Fruit fly (Drosophila melanogaster) whole organism, prepupa: ENCODE measurements around the gene CG14545.
A peak's percentile ranks its signal among the peaks of the same experiment; 100 is the strongest.

Experiments
- CG10669 ChIP-seq: fragments of 200-800 bp; sonication (Bioruptor generic); optimal IDR thresholded peaks from 3 replicates; lab custom pipeline; 2018; ENCODE audit warnings: missing biosample characterization, mild to moderate bottlenecking, missing genetic modification characterization, moderate library complexity
- CG11294 ChIP-seq: fragments of 200-800 bp; sonication (Bioruptor generic); IDR thresholded peaks from 2 replicates; pipeline ENCODE4 v1.3.6; 2022; ENCODE audit warnings: missing biosample characterization, missing genetic modification characterization
- CG11902 ChIP-seq: fragments of 200-800 bp; sonication (Bioruptor generic); optimal IDR thresholded peaks from 3 replicates; lab custom pipeline; 2016; ENCODE audit warnings: missing biosample characterization, missing genetic modification characterization
- CG15336 ChIP-seq: fragments of 200-800 bp; sonication (Bioruptor generic); IDR thresholded peaks from 2 replicates; pipeline ENCODE4 v1.3.6; 2022; ENCODE audit warnings: missing biosample characterization, missing genetic modification characterization
- CG1621 ChIP-seq: fragments of 200-800 bp; sonication (Bioruptor generic); optimal IDR thresholded peaks from 3 replicates; lab custom pipeline; 2018; ENCODE audit warnings: missing biosample characterization, mild to moderate bottlenecking, missing genetic modification characterization
- CG3032 ChIP-seq: fragments of 200-800 bp; optimal IDR thresholded peaks from 2 replicates; lab custom pipeline; 2019; ENCODE audit warnings: missing biosample characterization, mild to moderate bottlenecking, missing genetic modification characterization, moderate library complexity
- CG32006 ChIP-seq: fragments of 200-800 bp; sonication (Bioruptor generic); optimal IDR thresholded peaks from 3 replicates; lab custom pipeline; 2017; ENCODE audit warnings: missing biosample characterization, mild to moderate bottlenecking, missing genetic modification characterization
- CG34406 ChIP-seq: fragments of 200-800 bp; sonication (Bioruptor generic); optimal IDR thresholded peaks from 3 replicates; lab custom pipeline; 2016; ENCODE audit warnings: missing biosample characterization, missing genetic modification characterization
- CG4318 ChIP-seq: fragments of 200-800 bp; sonication (Bioruptor generic); optimal IDR thresholded peaks from 3 replicates; lab custom pipeline; 2017; ENCODE audit warnings: missing biosample characterization, mild to moderate bottlenecking, missing genetic modification characterization
- CG6276 ChIP-seq: fragments of 200-800 bp; sonication (Bioruptor generic); optimal IDR thresholded peaks from 2 replicates; lab custom pipeline; 2017; ENCODE audit warnings: missing biosample characterization, mild to moderate bottlenecking, missing genetic modification characterization
- CG6792 ChIP-seq: fragments of 200-800 bp; sonication (Bioruptor generic); optimal IDR thresholded peaks from 3 replicates; lab custom pipeline; 2016; ENCODE audit warnings: missing biosample characterization, missing genetic modification characterization
- CG6808 ChIP-seq: fragments of 200-800 bp; sonication (Bioruptor generic); optimal IDR thresholded peaks from 3 replicates; lab custom pipeline; 2017; ENCODE audit warnings: missing biosample characterization, missing genetic modification characterization, mild to moderate bottlenecking, moderate library complexity, missing genetic modification reagents
- CG7368 ChIP-seq: fragments of 200-800 bp; sonication (Bioruptor generic); optimal IDR thresholded peaks from 3 replicates; lab custom pipeline; 2016; ENCODE audit warnings: missing biosample characterization, missing genetic modification characterization
- CG8119 ChIP-seq: fragments of 200-800 bp; sonication (Bioruptor generic); IDR thresholded peaks from 3 replicates; pipeline ENCODE4 v1.3.6; 2022; ENCODE audit warnings: missing biosample characterization, missing genetic modification characterization
- CG8319 ChIP-seq: fragments of 200-800 bp; sonication (Bioruptor generic); optimal IDR thresholded peaks from 3 replicates; lab custom pipeline; 2016; ENCODE audit warnings: missing biosample characterization, missing genetic modification characterization
- CG9139 ChIP-seq: fragments of 200-800 bp; sonication (Bioruptor generic); optimal IDR thresholded peaks from 3 replicates; lab custom pipeline; 2017; ENCODE audit warnings: missing biosample characterization, mild to moderate bottlenecking, missing genetic modification characterization
- Eip75B ChIP-seq: fragments of 200-800 bp; sonication (Bioruptor generic); optimal IDR thresholded peaks from 3 replicates; lab custom pipeline; 2016; ENCODE audit warnings: missing biosample characterization, missing genetic modification characterization
- Eip78C ChIP-seq: fragments of 200-800 bp; sonication (Bioruptor generic); peaks from one replicate; lab custom pipeline; 2016; ENCODE audit warnings: missing biosample characterization, missing genetic modification characterization
- Eip93F ChIP-seq: fragments of 200-800 bp; sonication (Bioruptor generic); optimal IDR thresholded peaks from 2 replicates; lab custom pipeline; 2016; ENCODE audit warnings: missing biosample characterization, mild to moderate bottlenecking, missing genetic modification characterization
- Ets96B ChIP-seq: fragments of 200-800 bp; optimal IDR thresholded peaks from 2 replicates; lab custom pipeline; 2019; ENCODE audit warnings: missing biosample characterization, mild to moderate bottlenecking, missing genetic modification characterization, moderate library complexity
- Gug ChIP-seq: fragments of 200-800 bp; sonication (Bioruptor generic); IDR thresholded peaks from 2 replicates; pipeline ENCODE4 v1.3.6; 2022; ENCODE audit warnings: missing biosample characterization, missing genetic modification characterization
- Hr38 ChIP-seq: sonication (Bioruptor generic); optimal IDR thresholded peaks from 2 replicates; lab custom pipeline; 2016; ENCODE audit warnings: missing biosample characterization, missing genetic modification characterization
- Hr4 ChIP-seq: fragments of 200-800 bp; sonication (Bioruptor generic); optimal IDR thresholded peaks from 3 replicates; lab custom pipeline; 2016; ENCODE audit warnings: missing biosample characterization, missing genetic modification characterization
- Lpt ChIP-seq: fragments of 200-800 bp; sonication (Bioruptor generic); optimal IDR thresholded peaks from 3 replicates; lab custom pipeline; 2016; ENCODE audit warnings: missing biosample characterization, missing genetic modification characterization
- Smox ChIP-seq: fragments of 200-800 bp; sonication (Bioruptor generic); optimal IDR thresholded peaks from 3 replicates; lab custom pipeline; 2016; ENCODE audit warnings: missing biosample characterization, missing genetic modification characterization
- Sox102F ChIP-seq: fragments of 200-800 bp; sonication (Bioruptor generic); optimal IDR thresholded peaks from 2 replicates; lab custom pipeline; 2016; ENCODE audit warnings: missing biosample characterization, mild to moderate bottlenecking, missing genetic modification characterization
- Sox14 ChIP-seq: fragments of 200-800 bp; sonication (Bioruptor generic); optimal IDR thresholded peaks from 3 replicates; lab custom pipeline; 2016; ENCODE audit warnings: missing biosample characterization, missing genetic modification characterization
- Sox15 ChIP-seq: fragments of 200-800 bp; sonication (Bioruptor generic); optimal IDR thresholded peaks from 3 replicates; lab custom pipeline; 2016; ENCODE audit warnings: missing biosample characterization, missing genetic modification characterization
- achi ChIP-seq: fragments of 200-800 bp; sonication (Bioruptor generic); optimal IDR thresholded peaks from 3 replicates; lab custom pipeline; 2016; ENCODE audit warnings: missing biosample characterization, missing genetic modification characterization
- acj6 ChIP-seq: fragments of 200-800 bp; sonication (Bioruptor generic); optimal IDR thresholded peaks from 3 replicates; lab custom pipeline; 2016; ENCODE audit warnings: missing biosample characterization, missing genetic modification characterization
- cyc ChIP-seq: fragments of 200-800 bp; sonication (Bioruptor generic); optimal IDR thresholded peaks from 3 replicates; lab custom pipeline; 2016; ENCODE audit warnings: missing biosample characterization, missing genetic modification characterization
- fd59A ChIP-seq: fragments of 200-800 bp; sonication (Bioruptor generic); optimal IDR thresholded peaks from 2 replicates; lab custom pipeline; 2017; ENCODE audit warnings: missing biosample characterization, mild to moderate bottlenecking, missing genetic modification characterization, missing genetic modification reagents
- fd85E ChIP-seq: fragments of 200-800 bp; sonication (Bioruptor generic); optimal IDR thresholded peaks from 3 replicates; lab custom pipeline; 2016; ENCODE audit warnings: missing biosample characterization, missing genetic modification characterization
- pdm3 ChIP-seq: fragments of 200-800 bp; sonication (Bioruptor generic); optimal IDR thresholded peaks from 3 replicates; lab custom pipeline; 2016; ENCODE audit warnings: missing biosample characterization, missing genetic modification characterization
- salr ChIP-seq, 2 experiments: fragments of 200-800 bp; sonication (Bioruptor generic); optimal IDR thresholded peaks; 3 replicates each; lab custom pipeline; 2016 to 2018; ENCODE audit warnings: missing biosample characterization in 2 of 2, missing genetic modification characterization in 2 of 2, mild to moderate bottlenecking in 1 of 2
- spab ChIP-seq: fragments of 200-800 bp; sonication (Bioruptor generic); optimal IDR thresholded peaks from 2 replicates; lab custom pipeline; 2017; ENCODE audit warnings: missing biosample characterization, mild to moderate bottlenecking, missing genetic modification characterization, missing genetic modification reagents
- ss ChIP-seq, 2 experiments: fragments of 200-800 bp; sonication (Bioruptor generic); optimal IDR thresholded peaks; 2 replicates in 1 of 2; 3 replicates in 1 of 2; lab custom pipeline; 2017 to 2018; ENCODE audit warnings: mild to moderate bottlenecking in 2 of 2, missing biosample characterization in 2 of 2, missing genetic modification characterization in 2 of 2, moderate library complexity in 1 of 2
- svp ChIP-seq: fragments of 200-800 bp; sonication (Bioruptor generic); peaks from one replicate; lab custom pipeline; 2016; ENCODE audit warnings: missing biosample characterization, missing genetic modification characterization
- topi ChIP-seq: fragments of 200-800 bp; sonication (Bioruptor generic); optimal IDR thresholded peaks from 3 replicates; lab custom pipeline; 2016; ENCODE audit warnings: missing biosample characterization, missing genetic modification characterization
- vri ChIP-seq: fragments of 200-800 bp; sonication (Bioruptor generic); optimal IDR thresholded peaks from 3 replicates; lab custom pipeline; 2016; ENCODE audit warnings: missing biosample characterization, mild to moderate bottlenecking, missing genetic modification characterization

The CG14545 gene

dm6 chr3R:25879324-25879766 lies 28.3 kb upstream of the CG14545 start (continued):
- TF ChIP-seq Sox102F (GFP tag; lab: Kevin White, UChicago) (peak; percentile 29), CG32006 (peak; percentile 78), ss (GFP tag; optimal IDR thresholded peaks at IDR 0.05; lab: Kevin White, UChicago) (no peak), acj6 (GFP tag; lab: Kevin White, UChicago) (peak; percentile 39), CG34406 (GFP tag; lab: Kevin White, UChicago) (no peak), CG6792 (no peak), CG6276 (GFP tag; lab: Kevin White, UChicago) (peak; percentile 62), CG11294 (0 out of 2 replicates have a peak, but pooled peaks have one; percentile 51), Smox (GFP tag; lab: Kevin White, UChicago) (peak; percentile 17), Eip78C (GFP tag; lab: Kevin White, UChicago) (peak; percentile 79), pdm3 (GFP tag; lab: Kevin White, UChicago) (peak; percentile 61)

- TF ChIP-seq Hr38 (GFP tag; lab: Kevin White, UChicago): no peak
- TF ChIP-seq CG9139 (GFP tag; lab: Kevin White, UChicago): no peak
- peak; percentile 31 for TF ChIP-seq Eip78C (GFP tag; lab: Kevin White, UChicago)
- TF ChIP-seq fd59A (GFP tag; lab: Kevin White, UChicago): no peak
- TF ChIP-seq CG7368: no peak
- no peak for TF ChIP-seq CG34406 (GFP tag; lab: Kevin White, UChicago)
- no peak for TF ChIP-seq Eip75B (GFP tag; lab: Kevin White, UChicago)
- TF ChIP-seq CG8119 (GFP tag; lab: Robert Waterston, UW): peak; percentile 43; the same call in 1 of the 3 replicates
- TF ChIP-seq Hr4 (GFP tag; lab: Kevin White, UChicago): peak; percentile 13
- TF ChIP-seq svp: peak; percentile 93
- peak; percentile 22 for TF ChIP-seq pdm3 (GFP tag; lab: Kevin White, UChicago)
- TF ChIP-seq CG15336 (GFP tag; lab: Robert Waterston, UW): no peak
- TF ChIP-seq, all 60 proteins: peak for 5
These were observed 26.0 kb upstream of the CG14545 start for dm6 chr3R:25877064-25877463.

- TF ChIP-seq Lpt (GFP tag; lab: Kevin White, UChicago): no peak
- TF ChIP-seq CG1621 (tag; lab: Kevin White, UChicago): no peak
- TF ChIP-seq CG4318: no peak
- TF ChIP-seq Hr38 (GFP tag; lab: Kevin White, UChicago): no peak
- no peak for TF ChIP-seq spab
- TF ChIP-seq pdm3 (GFP tag; lab: Kevin White, UChicago): no peak
- TF ChIP-seq Gug: no peak
- TF ChIP-seq Sox15: no peak
- TF ChIP-seq cyc (GFP tag; lab: Kevin White, UChicago): no peak
- TF ChIP-seq Eip93F: no peak
- no peak for TF ChIP-seq CG8319 (GFP tag; lab: Kevin White, UChicago)
- TF ChIP-seq CG3032 (tag; lab: Kevin White, UChicago): no peak
- TF ChIP-seq Ets96B (tag; lab: Kevin White, UChicago): no peak
- no peak for TF ChIP-seq topi
These were observed 25.5 kb upstream of the CG14545 start for dm6 chr3R:25876639-25877038.

dm6 chr3R:25870389-25870788 lies 19.3 kb upstream of the CG14545 start:
- TF ChIP-seq salr (GFP tag; optimal IDR thresholded peaks at IDR 0.05; lab: Kevin White, UChicago): no peak
- no peak for TF ChIP-seq CG6808 (GFP tag; lab: Kevin White, UChicago)
- TF ChIP-seq Eip78C (GFP tag; lab: Kevin White, UChicago): no peak
- no peak for TF ChIP-seq Sox14 (GFP tag; lab: Kevin White, UChicago)
- no peak for TF ChIP-seq CG11902 (GFP tag; lab: Kevin White, UChicago)
- TF ChIP-seq achi (GFP tag; lab: Kevin White, UChicago): no peak
- no peak for TF ChIP-seq spab
- no peak for TF ChIP-seq CG10669 (GFP tag; lab: Kevin White, UChicago)
- TF ChIP-seq Eip75B (GFP tag; lab: Kevin White, UChicago): no peak
- TF ChIP-seq Sox15: no peak
- no peak for TF ChIP-seq vri
- no peak for TF ChIP-seq CG4318
- TF ChIP-seq CG15336 (GFP tag; lab: Robert Waterston, UW): no peak
- no peak for TF ChIP-seq Ets96B (tag; lab: Kevin White, UChicago)
- no peak for TF ChIP-seq fd85E (GFP tag; lab: Kevin White, UChicago)
